Fruit fly (Drosophila melanogaster) whole organism, embryonic: Measurements from ENCODE around the gene CG15408.

Experiments
- Asciz ChIP-seq: fragments of 200-800 bp; sonication (Bioruptor generic); optimal IDR thresholded peaks from 2 replicates; lab custom pipeline; 2017; ENCODE audit warnings: missing biosample characterization, mild to moderate bottlenecking, missing genetic modification characterization, missing genetic modification reagents
- BtbVII ChIP-seq: fragments of 200-800 bp; sonication (Bioruptor generic); optimal IDR thresholded peaks from 3 replicates; lab custom pipeline; 2017; ENCODE audit warnings: missing biosample characterization, mild to moderate bottlenecking, missing genetic modification characterization
- CG10543 ChIP-seq: fragments of 200-800 bp; sonication (Bioruptor generic); optimal IDR thresholded peaks from 3 replicates; lab custom pipeline; 2017; ENCODE audit warnings: missing biosample characterization, mild to moderate bottlenecking, missing genetic modification characterization, moderate library complexity
- CG1233 ChIP-seq: fragments of 200-800 bp; sonication (Bioruptor generic); optimal IDR thresholded peaks from 4 replicates; lab custom pipeline; 2018; ENCODE audit warnings: missing biosample characterization, mild to moderate bottlenecking, missing genetic modification characterization
- CG14014 ChIP-seq: fragments of 200-800 bp; sonication (Bioruptor generic); IDR thresholded peaks from 2 replicates; pipeline ENCODE4 v1.3.6; 2022; ENCODE audit warnings: missing biosample characterization, missing genetic modification characterization
- CG2678 ChIP-seq: fragments of 200-800 bp; sonication (Bioruptor generic); optimal IDR thresholded peaks from 3 replicates; lab custom pipeline; 2019; ENCODE audit warnings: missing biosample characterization, mild to moderate bottlenecking, missing genetic modification characterization, moderate library complexity
- CG31365 ChIP-seq: fragments of 200-800 bp; sonication (Bioruptor generic); optimal IDR thresholded peaks from 2 replicates; lab custom pipeline; 2018; ENCODE audit warnings: missing biosample characterization, mild to moderate bottlenecking, missing genetic modification characterization
- CG31441 ChIP-seq: fragments of 200-800 bp; sonication (Bioruptor generic); IDR thresholded peaks from 2 replicates; pipeline ENCODE4 v1.3.6; 2022; ENCODE audit warnings: missing biosample characterization, missing genetic modification characterization
- CG34376 ChIP-seq: fragments of 200-800 bp; sonication (Bioruptor generic); optimal IDR thresholded peaks from 2 replicates; lab custom pipeline; 2018; ENCODE audit warnings: missing biosample characterization, mild to moderate bottlenecking, missing genetic modification characterization
- CG5180 ChIP-seq: fragments of 200-800 bp; sonication (Bioruptor generic); optimal IDR thresholded peaks from 3 replicates; lab custom pipeline; 2017; ENCODE audit warnings: missing biosample characterization, missing genetic modification characterization, mild to moderate bottlenecking, moderate library complexity, missing genetic modification reagents
- CG6765 ChIP-seq: fragments of 200-800 bp; sonication (Bioruptor generic); optimal IDR thresholded peaks from 3 replicates; lab custom pipeline; 2017; ENCODE audit warnings: missing biosample characterization, mild to moderate bottlenecking, missing genetic modification characterization
- CG8290 ChIP-seq, 3 experiments: fragments of 200-800 bp; sonication (Bioruptor generic); optimal IDR thresholded peaks; 2 replicates each; lab custom pipeline; 2016 to 2019; ENCODE audit warnings: missing biosample characterization in 3 of 3, missing genetic modification characterization in 3 of 3, mild to moderate bottlenecking in 2 of 3, moderate library complexity in 1 of 3
- CG8388 ChIP-seq: fragments of 200-800 bp; sonication (Bioruptor generic); optimal IDR thresholded peaks from 2 replicates; lab custom pipeline; 2019; ENCODE audit warnings: missing biosample characterization, mild to moderate bottlenecking, missing genetic modification characterization, moderate library complexity
- CG8478 ChIP-seq: fragments of >200 bp; optimal IDR thresholded peaks from 2 replicates; lab custom pipeline; 2018
- Chrac-16 ChIP-seq: fragments of 200-800 bp; sonication (Bioruptor generic); optimal IDR thresholded peaks from 3 replicates; lab custom pipeline; 2016; ENCODE audit warnings: missing biosample characterization, missing genetic modification characterization
- Fer2 ChIP-seq: fragments of 200-800 bp; sonication (Bioruptor generic); optimal IDR thresholded peaks from 2 replicates; lab custom pipeline; 2018; ENCODE audit warnings: missing biosample characterization, mild to moderate bottlenecking, missing genetic modification characterization, moderate library complexity
- Fer3 ChIP-seq: fragments of 200-800 bp; sonication (Bioruptor generic); optimal IDR thresholded peaks from 2 replicates; lab custom pipeline; 2018; ENCODE audit warnings: missing biosample characterization, mild to moderate bottlenecking, missing genetic modification characterization, moderate library complexity
- GATAe ChIP-seq: fragments of 200-800 bp; sonication (Bioruptor generic); conservative IDR thresholded peaks from 2 replicates; pipeline ENCODE4 v1.3.6; 2022; ENCODE audit warnings: missing biosample characterization, missing genetic modification characterization
- H2.0 ChIP-seq: fragments of 200-800 bp; sonication (Bioruptor generic); IDR thresholded peaks from 2 replicates; pipeline ENCODE4 v1.3.6; 2022; ENCODE audit warnings: missing biosample characterization, missing genetic modification characterization
- HHEX ChIP-seq: fragments of 200-800 bp; sonication (Bioruptor generic); optimal IDR thresholded peaks from 3 replicates; lab custom pipeline; 2017; ENCODE audit warnings: missing biosample characterization, mild to moderate bottlenecking, missing genetic modification characterization, missing genetic modification reagents
- Hmx ChIP-seq: fragments of 200-800 bp; sonication (Bioruptor generic); optimal IDR thresholded peaks from 2 replicates; lab custom pipeline; 2016; ENCODE audit warnings: missing biosample characterization, missing genetic modification characterization
- Jarid2 ChIP-seq: fragments of 200-800 bp; sonication (Bioruptor generic); optimal IDR thresholded peaks from 3 replicates; lab custom pipeline; 2017; ENCODE audit warnings: mild to moderate bottlenecking, missing biosample characterization, missing genetic modification reagents, missing genetic modification characterization
- MTF-1 ChIP-seq: fragments of 200-800 bp; sonication (Bioruptor generic); optimal IDR thresholded peaks from 2 replicates; lab custom pipeline; 2018; ENCODE audit warnings: missing biosample characterization, mild to moderate bottlenecking, missing genetic modification characterization, borderline replicate concordance
- Mad ChIP-seq: fragments of 200-800 bp; sonication (Bioruptor generic); optimal IDR thresholded peaks from 2 replicates; lab custom pipeline; 2016; ENCODE audit warnings: missing biosample characterization, missing genetic modification characterization
- NC2β ChIP-seq: fragments of 200-800 bp; sonication (Bioruptor generic); optimal IDR thresholded peaks from 2 replicates; lab custom pipeline; 2016; ENCODE audit warnings: missing biosample characterization, missing genetic modification characterization
- PHDP ChIP-seq: fragments of 200-800 bp; sonication (Bioruptor generic); optimal IDR thresholded peaks from 3 replicates; lab custom pipeline; 2018; ENCODE audit warnings: missing biosample characterization, mild to moderate bottlenecking, missing genetic modification characterization, moderate library complexity
- Xrp1 ChIP-seq: fragments of 200-800 bp; sonication (Bioruptor generic); IDR thresholded peaks from 2 replicates; pipeline ENCODE4 v1.3.6; 2022; ENCODE audit warnings: missing biosample characterization, missing genetic modification characterization
- al ChIP-seq: fragments of 200-800 bp; sonication (Bioruptor generic); IDR thresholded peaks from 2 replicates; pipeline ENCODE4 v1.3.6; 2022; ENCODE audit warnings: missing biosample characterization, missing genetic modification characterization
- br ChIP-seq: fragments of >200 bp; optimal IDR thresholded peaks from 2 replicates; lab custom pipeline; 2017
- cad ChIP-seq: fragments of >200 bp; optimal IDR thresholded peaks from 2 replicates; lab custom pipeline; 2017; ENCODE audit warnings: missing biosample characterization, missing genetic modification characterization
- chm ChIP-seq: fragments of 200-800 bp; sonication (Bioruptor generic); IDR thresholded peaks from 2 replicates; pipeline ENCODE4 v1.3.6; 2022; ENCODE audit warnings: missing biosample characterization, missing genetic modification characterization
- crc ChIP-seq: fragments of 200-800 bp; sonication (Bioruptor generic); optimal IDR thresholded peaks from 2 replicates; lab custom pipeline; 2016; ENCODE audit warnings: missing biosample characterization, missing genetic modification characterization
- exex ChIP-seq: fragments of 200-800 bp; sonication (Bioruptor generic); optimal IDR thresholded peaks from 4 replicates; lab custom pipeline; 2018; ENCODE audit warnings: missing biosample characterization, mild to moderate bottlenecking, missing genetic modification characterization, moderate library complexity
- gsb ChIP-seq: fragments of 200-800 bp; sonication (Bioruptor generic); IDR thresholded peaks from 2 replicates; pipeline ENCODE4 v1.3.6; 2022; ENCODE audit warnings: missing biosample characterization, missing genetic modification characterization
- insv ChIP-seq, 2 experiments: fragments of 200-800 bp; sonication (Bioruptor generic); optimal IDR thresholded peaks; 3 replicates each; lab custom pipeline; 2016 to 2018; ENCODE audit warnings: missing biosample characterization in 2 of 2, missing genetic modification characterization in 2 of 2
- kah ChIP-seq: fragments of 200-800 bp; sonication (Bioruptor generic); optimal IDR thresholded peaks from 2 replicates; lab custom pipeline; 2018; ENCODE audit warnings: missing biosample characterization, mild to moderate bottlenecking, missing genetic modification characterization
- kni ChIP-seq: fragments of 200-800 bp; sonication (Bioruptor generic); optimal IDR thresholded peaks from 3 replicates; lab custom pipeline; 2017; ENCODE audit warnings: mild to moderate bottlenecking, missing biosample characterization, missing genetic modification reagents, missing genetic modification characterization
- mam ChIP-seq: fragments of 200-800 bp; sonication (Bioruptor generic); optimal IDR thresholded peaks from 3 replicates; lab custom pipeline; 2016; ENCODE audit warnings: missing biosample characterization, missing genetic modification characterization
- mirr ChIP-seq: fragments of 200-800 bp; sonication (Bioruptor generic); optimal IDR thresholded peaks from 3 replicates; lab custom pipeline; 2018; ENCODE audit warnings: missing biosample characterization, mild to moderate bottlenecking, missing genetic modification characterization
- nmo ChIP-seq: fragments of 200-800 bp; sonication (Bioruptor generic); optimal IDR thresholded peaks from 2 replicates; lab custom pipeline; 2018; ENCODE audit warnings: missing biosample characterization, mild to moderate bottlenecking, missing genetic modification characterization, moderate library complexity
- pfk ChIP-seq: fragments of 200-800 bp; sonication (Bioruptor generic); optimal IDR thresholded peaks from 2 replicates; lab custom pipeline; 2018; ENCODE audit warnings: missing biosample characterization, mild to moderate bottlenecking, missing genetic modification characterization, moderate library complexity
- pzg ChIP-seq: fragments of 200-800 bp; sonication (Bioruptor generic); optimal IDR thresholded peaks from 3 replicates; lab custom pipeline; 2018; ENCODE audit warnings: missing biosample characterization, mild to moderate bottlenecking, missing genetic modification characterization, moderate library complexity
- run ChIP-seq: fragments of 200-800 bp; sonication (Bioruptor generic); optimal IDR thresholded peaks from 3 replicates; lab custom pipeline; 2018; ENCODE audit warnings: missing biosample characterization, mild to moderate bottlenecking, missing genetic modification characterization
- scrt ChIP-seq: fragments of 200-800 bp; sonication (Bioruptor generic); optimal IDR thresholded peaks from 2 replicates; lab custom pipeline; 2018; ENCODE audit warnings: missing biosample characterization, mild to moderate bottlenecking, missing genetic modification characterization, moderate library complexity
- shn ChIP-seq: fragments of 200-800 bp; sonication (Bioruptor generic); optimal IDR thresholded peaks from 3 replicates; lab custom pipeline; 2016; ENCODE audit warnings: missing biosample characterization, missing genetic modification characterization
- sug ChIP-seq: fragments of 200-800 bp; optimal IDR thresholded peaks from 2 replicates; lab custom pipeline; 2019; ENCODE audit warnings: missing biosample characterization, mild to moderate bottlenecking, missing genetic modification characterization, moderate library complexity
- unc-4 ChIP-seq: fragments of 200-800 bp; sonication (Bioruptor generic); IDR thresholded peaks from 2 replicates; pipeline ENCODE4 v1.3.6; 2022; ENCODE audit warnings: missing biosample characterization, missing genetic modification characterization; ENCODE audit not compliant: partially characterized antibody
- z ChIP-seq: fragments of 200-800 bp; sonication (Bioruptor generic); IDR thresholded peaks from 3 replicates; pipeline ENCODE4 v1.3.6; 2022; ENCODE audit warnings: missing biosample characterization, missing genetic modification characterization

Gene CG15408

DNA sequence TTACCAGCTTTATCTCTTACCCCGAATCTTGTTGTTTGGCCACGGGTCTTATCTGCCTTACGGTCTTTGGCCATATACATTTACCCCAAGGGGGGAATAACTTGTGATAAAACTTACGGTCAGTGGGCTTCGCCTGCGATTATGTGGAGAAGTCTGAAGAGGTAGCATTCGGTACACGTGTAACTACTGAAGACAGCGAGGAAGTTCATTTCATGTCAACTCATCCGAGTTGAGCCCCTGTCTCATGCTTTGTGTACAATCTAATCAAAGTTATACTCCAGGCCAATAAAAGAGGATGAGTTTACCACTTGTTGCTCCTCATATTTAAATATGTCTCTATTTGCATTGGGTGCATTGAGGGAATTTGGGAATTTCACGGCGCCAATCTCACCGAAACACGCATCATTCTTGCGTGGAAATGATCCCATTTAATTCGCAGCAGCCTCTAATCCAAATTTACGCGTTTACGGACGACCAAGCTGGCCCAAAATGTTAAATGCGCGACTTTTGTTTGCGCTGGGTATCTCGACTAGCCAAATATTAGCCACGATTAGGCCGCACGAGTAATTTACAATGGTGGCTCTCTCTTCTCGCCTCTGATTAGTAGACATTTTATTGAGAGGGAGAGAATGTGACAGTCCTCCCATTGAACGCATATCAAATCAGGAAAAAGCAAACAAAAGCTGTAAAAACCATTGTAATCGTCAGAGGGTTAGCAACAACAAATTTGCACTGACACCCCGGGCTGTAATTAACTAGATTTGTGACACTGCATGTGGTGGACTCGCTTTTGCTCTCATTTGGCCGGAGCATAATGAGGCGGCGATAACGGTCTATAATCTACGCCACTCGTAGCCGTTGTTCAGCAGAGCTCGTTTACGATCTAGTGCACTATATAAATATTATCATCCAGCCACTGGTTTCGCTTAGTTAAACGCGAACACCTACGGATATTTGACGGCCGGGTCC, 9.0 kb upstream of the CG15408 start, which contains the start of gene CG33281 (continued):
- peak; percentile 67 for TF ChIP-seq mirr (GFP tag; lab: Kevin White, UChicago)
- TF ChIP-seq Xrp1, result no peak
- TF ChIP-seq unc-4 (GFP tag; lab: Robert Waterston, UW), result no peak
- TF ChIP-seq Hmx (GFP tag; lab: Kevin White, UChicago), result no peak
- peak; percentile 83 for TF ChIP-seq CG2678 (tag; lab: Kevin White, UChicago)
- TF ChIP-seq run (tag; lab: Kevin White, UChicago), result no peak
- no peak for TF ChIP-seq mam
- TF ChIP-seq pzg, result no peak
- peak; percentile 48 for TF ChIP-seq CG1233 (GFP tag; lab: Kevin White, UChicago)
- TF ChIP-seq Chrac-16 (GFP tag; lab: Kevin White, UChicago), result no peak
- TF ChIP-seq CG8388 (GFP tag; lab: Kevin White, UChicago), result no peak
- no peak for TF ChIP-seq crc
- TF ChIP-seq nmo (GFP tag; lab: Kevin White, UChicago), result no peak
- 0 out of 2 replicates have a peak, but pooled peaks have one; percentile 28 for TF ChIP-seq gsb (GFP tag; lab: Robert Waterston, UW)
- TF ChIP-seq Fer3 (tag; lab: Kevin White, UChicago), result peak; percentile 61
- TF ChIP-seq br (lab: Kevin White, UChicago), result no peak
- peak; percentile 59 for TF ChIP-seq CG5180 (GFP tag; lab: Kevin White, UChicago)
- peak; percentile 73 for TF ChIP-seq GATAe (GFP tag; lab: Robert Waterston, UW)
- no peak for TF ChIP-seq H2.0
- peak; percentile 71 for TF ChIP-seq Fer2
- peak; percentile 23 for TF ChIP-seq kni (GFP tag; lab: Kevin White, UChicago)
- peak; percentile 64 for TF ChIP-seq BtbVII (GFP tag; lab: Kevin White, UChicago)
- peak; percentile 43 for TF ChIP-seq CG34376 (GFP tag; lab: Kevin White, UChicago)
- peak; percentile 56 for TF ChIP-seq CG31365 (tag; lab: Kevin White, UChicago)
- peak; percentile 23; the same call in 1 of the 2 replicates for TF ChIP-seq CG31441 (GFP tag; lab: Robert Waterston, UW)
- TF ChIP-seq pfk (GFP tag; lab: Kevin White, UChicago), result peak; percentile 12
- no peak for TF ChIP-seq insv (GFP tag; optimal IDR thresholded peaks at IDR 0.05; lab: Kevin White, UChicago)
- no peak for TF ChIP-seq shn (GFP tag; lab: Kevin White, UChicago)
- TF ChIP-seq MTF-1 (GFP tag; lab: Kevin White, UChicago), result peak; percentile 75
- peak; percentile 51 for TF ChIP-seq CG6765 (GFP tag; lab: Kevin White, UChicago)
- peak; percentile 9 for TF ChIP-seq Jarid2 (GFP tag; lab: Kevin White, UChicago)
- TF ChIP-seq CG14014 (GFP tag; lab: Robert Waterston, UW), result no peak
- no peak for TF ChIP-seq z (GFP tag; lab: Robert Waterston, UW)
- TF ChIP-seq kah (GFP tag; lab: Kevin White, UChicago), result peak; percentile 72
- no peak for TF ChIP-seq CG8290 (GFP tag; optimal IDR thresholded peaks at IDR 0.05; lab: Kevin White, UChicago)
- TF ChIP-seq CG8290 (tag; optimal IDR thresholded peaks at IDR 0.05; lab: Kevin White, UChicago), result no peak
- TF ChIP-seq al, result no peak
- peak; percentile 35 for TF ChIP-seq exex (tag; lab: Kevin White, UChicago)
- TF ChIP-seq sug (tag; lab: Kevin White, UChicago), result peak; percentile 73
- peak; percentile 4 for TF ChIP-seq PHDP (tag; lab: Kevin White, UChicago)
- TF ChIP-seq chm (GFP tag; lab: Robert Waterston, UW), result no peak
- peak; percentile 56 for TF ChIP-seq Asciz (GFP tag; lab: Kevin White, UChicago)
- peak; percentile 42 for TF ChIP-seq CG10543
- TF ChIP-seq HHEX, result peak; percentile 75
- no peak for TF ChIP-seq CG8478
- TF ChIP-seq Mad, result no peak
- no peak for TF ChIP-seq cad (GFP tag; lab: Kevin White, UChicago)
- TF ChIP-seq NC2β (GFP tag; lab: Kevin White, UChicago), result no peak
- TF ChIP-seq scrt, result peak; percentile 64
